Fruit fly (Drosophila melanogaster) whole organism, wandering third instar larva: ENCODE data around the gene CG5835.

Source experiments
- Abd-B ChIP-seq: fragments of >200 bp; optimal IDR thresholded peaks from 2 replicates; lab custom pipeline; 2017; ENCODE audit warnings: missing biosample characterization, missing genetic modification characterization
- CG32264 ChIP-seq: fragments of 200-800 bp; sonication (Bioruptor generic); optimal IDR thresholded peaks from 2 replicates; lab custom pipeline; 2016; ENCODE audit warnings: missing biosample characterization, missing genetic modification characterization
- CG9705 ChIP-seq: fragments of 200-800 bp; sonication (Bioruptor generic); optimal IDR thresholded peaks from 2 replicates; lab custom pipeline; 2018; ENCODE audit warnings: missing biosample characterization, mild to moderate bottlenecking, missing genetic modification characterization
- CrebA ChIP-seq: fragments of 200-800 bp; sonication (Bioruptor generic); optimal IDR thresholded peaks from 2 replicates; lab custom pipeline; 2016; ENCODE audit warnings: missing biosample characterization, mild to moderate bottlenecking, missing genetic modification characterization, borderline replicate concordance
- Dfd ChIP-seq: fragments of >200 bp; optimal IDR thresholded peaks from 2 replicates; lab custom pipeline; 2017; ENCODE audit warnings: missing biosample characterization, missing genetic modification characterization
- Dif ChIP-seq: fragments of 200-275, 200-300 bp; sonication (Bioruptor generic); optimal IDR thresholded peaks from 2 replicates; lab custom pipeline; 2018; ENCODE audit warnings: missing biosample characterization, missing genetic modification characterization; ENCODE audit not compliant: partially characterized antibody
- HLH106 ChIP-seq: fragments of 200-800 bp; optimal IDR thresholded peaks from 3 replicates; lab custom pipeline; 2019; ENCODE audit warnings: missing biosample characterization, mild to moderate bottlenecking, missing genetic modification characterization, moderate library complexity
- Hr78 ChIP-seq: fragments of >200 bp; optimal IDR thresholded peaks from 2 replicates; lab custom pipeline; 2017; ENCODE audit warnings: missing biosample characterization, missing genetic modification characterization
- Hr83 ChIP-seq: fragments of 200-300 bp; sonication (Bioruptor generic); optimal IDR thresholded peaks from 2 replicates; lab custom pipeline; 2016; ENCODE audit warnings: missing biosample characterization, mild to moderate bottlenecking, missing genetic modification characterization, moderate library complexity; ENCODE audit not compliant: poor library complexity, severe bottlenecking
- Jra ChIP-seq: sonication (Bioruptor generic); optimal IDR thresholded peaks from 2 replicates; lab custom pipeline; 2016; ENCODE audit warnings: missing biosample characterization, missing genetic modification characterization
- Mio ChIP-seq: sonication (Bioruptor generic); optimal IDR thresholded peaks from 2 replicates; lab custom pipeline; 2016; ENCODE audit warnings: missing biosample characterization, missing genetic modification characterization
- N ChIP-seq: fragments of >200 bp; optimal IDR thresholded peaks from 2 replicates; lab custom pipeline; 2018; ENCODE audit warnings: missing biosample characterization, missing external identifiers, missing genetic modification characterization
- OdsH ChIP-seq: fragments of 200-800 bp; sonication (Bioruptor generic); optimal IDR thresholded peaks from 2 replicates; lab custom pipeline; 2016; ENCODE audit warnings: missing biosample characterization, mild to moderate bottlenecking, missing genetic modification characterization
- Sp1 ChIP-seq: fragments of 200-800 bp; sonication (Bioruptor generic); optimal IDR thresholded peaks from 3 replicates; lab custom pipeline; 2019; ENCODE audit warnings: missing biosample characterization, mild to moderate bottlenecking, missing genetic modification characterization, moderate library complexity
- br ChIP-seq: fragments of 200-800 bp; sonication (Bioruptor generic); optimal IDR thresholded peaks from 2 replicates; lab custom pipeline; 2016; ENCODE audit warnings: missing biosample characterization, missing genetic modification characterization
- brk ChIP-seq: fragments of 200-800 bp; sonication (Bioruptor generic); optimal IDR thresholded peaks from 2 replicates; lab custom pipeline; 2016; ENCODE audit warnings: missing biosample characterization, mild to moderate bottlenecking, missing genetic modification characterization
- dl ChIP-seq, 2 experiments: fragments of 175-275, 200-275 bp in 1 of 2; fragments of 200-275 bp in 1 of 2; sonication (Bioruptor generic); optimal IDR thresholded peaks; lab custom pipeline; 2018; ENCODE audit warnings: mild to moderate bottlenecking in 2 of 2, missing biosample characterization in 2 of 2, missing genetic modification characterization in 2 of 2, moderate library complexity in 2 of 2; ENCODE audit not compliant: partially characterized antibody in 2 of 2, insufficient read depth in 1 of 2
- dmrt93B ChIP-seq: fragments of 200-800 bp; sonication (Bioruptor generic); optimal IDR thresholded peaks from 2 replicates; lab custom pipeline; 2018; ENCODE audit warnings: missing biosample characterization, mild to moderate bottlenecking, missing genetic modification characterization
- dsf ChIP-seq: sonication (Bioruptor generic); optimal IDR thresholded peaks from 2 replicates; lab custom pipeline; 2016; ENCODE audit warnings: missing biosample characterization, missing genetic modification characterization, borderline replicate concordance
- ey ChIP-seq: fragments of 200-800 bp; sonication (Bioruptor generic); optimal IDR thresholded peaks from 2 replicates; lab custom pipeline; 2016; ENCODE audit warnings: missing biosample characterization, missing genetic modification characterization
- foxo ChIP-seq, 2 experiments: fragments of 200-800 bp; sonication (Bioruptor generic); optimal IDR thresholded peaks; 2 replicates in 1 of 2; 3 replicates in 1 of 2; lab custom pipeline; 2016 to 2017; ENCODE audit warnings: missing biosample characterization in 2 of 2, missing genetic modification characterization in 2 of 2
- fru ChIP-seq: fragments of 200-800 bp; sonication (Bioruptor generic); optimal IDR thresholded peaks from 3 replicates; lab custom pipeline; 2016; ENCODE audit warnings: missing biosample characterization, mild to moderate bottlenecking, missing genetic modification characterization
- h ChIP-seq: fragments of 200-800 bp; sonication (Bioruptor generic); optimal IDR thresholded peaks from 3 replicates; lab custom pipeline; 2016; ENCODE audit warnings: missing biosample characterization, mild to moderate bottlenecking, missing genetic modification characterization
- jim ChIP-seq: fragments of 175-275, 200-325 bp; sonication (Bioruptor generic); optimal IDR thresholded peaks from 2 replicates; lab custom pipeline; 2016; ENCODE audit warnings: missing biosample characterization, mild to moderate bottlenecking, missing genetic modification characterization
- lola ChIP-seq: fragments of >200 bp; optimal IDR thresholded peaks from 2 replicates; lab custom pipeline; 2017; ENCODE audit warnings: missing biosample characterization, missing genetic modification characterization
- pan ChIP-seq: fragments of >200 bp; optimal IDR thresholded peaks from 2 replicates; lab custom pipeline; 2017
- psq ChIP-seq: fragments of 200-800 bp; sonication (Bioruptor generic); optimal IDR thresholded peaks from 3 replicates; lab custom pipeline; 2017; ENCODE audit warnings: missing biosample characterization, mild to moderate bottlenecking, missing genetic modification characterization, moderate library complexity
- rgr ChIP-seq: fragments of 200-800 bp; sonication (Bioruptor generic); optimal IDR thresholded peaks from 3 replicates; lab custom pipeline; 2016; ENCODE audit warnings: missing biosample characterization, mild to moderate bottlenecking, missing genetic modification characterization
- tai ChIP-seq: sonication (Bioruptor generic); optimal IDR thresholded peaks from 2 replicates; lab custom pipeline; 2016; ENCODE audit warnings: missing biosample characterization, missing genetic modification characterization
- usp ChIP-seq: fragments of >200 bp; optimal IDR thresholded peaks from 2 replicates; lab custom pipeline; 2017; ENCODE audit warnings: missing biosample characterization, missing genetic modification characterization
- woc ChIP-seq: sonication (Bioruptor generic); optimal IDR thresholded peaks from 2 replicates; lab custom pipeline; 2016; ENCODE audit warnings: missing biosample characterization, mild to moderate bottlenecking, missing genetic modification characterization

Gene CG5835

DNA sequence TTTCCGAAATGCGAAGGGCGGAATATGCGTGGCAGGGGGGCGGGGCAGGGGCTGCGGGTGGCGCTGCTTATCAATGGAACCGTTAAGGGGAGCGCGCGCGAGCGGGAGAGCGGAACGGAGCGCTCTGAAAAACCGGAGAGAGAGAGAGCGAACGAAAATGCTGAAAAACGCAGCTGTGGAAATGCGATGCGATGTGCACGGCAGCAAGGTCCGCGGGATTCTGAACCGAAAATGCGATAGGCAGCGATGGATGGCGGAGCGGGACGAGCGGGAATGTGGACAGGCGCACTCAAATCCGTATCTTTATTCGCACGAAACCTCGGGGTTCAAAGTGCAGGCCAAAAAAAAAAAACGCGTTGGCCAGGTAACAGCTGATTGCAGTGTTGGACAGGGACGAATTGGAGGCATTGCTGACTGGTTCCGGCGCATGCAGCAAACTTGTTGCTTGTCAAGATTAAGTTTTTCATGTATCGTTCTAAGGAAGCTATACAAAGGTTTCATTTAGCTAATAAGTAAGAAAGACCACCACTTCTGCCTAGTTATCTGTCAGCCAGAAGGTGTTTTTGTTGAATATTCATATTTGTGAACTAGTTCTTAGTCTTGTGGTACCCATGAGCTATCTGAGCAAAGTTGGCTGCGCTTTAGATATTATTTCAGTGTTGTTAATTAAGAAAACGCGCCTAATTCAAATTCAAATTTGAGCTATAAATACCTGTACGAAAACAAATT, 5.8 kb downstream of the CG5835 start, which contains the start of gene Ppcs (continued):
- TF ChIP-seq Hr83 (peak; percentile 22), Abd-B (GFP tag; lab: Kevin White, UChicago) (no peak), Sp1 (peak; percentile 57), h (peak; percentile 85), foxo (GFP tag; optimal IDR thresholded peaks at IDR 0.05; lab: Kevin White, UChicago) (peak in 1 of 2 experiments; percentile 76), br (GFP tag; lab: Kevin White, UChicago) (peak; percentile 77), brk (peak; percentile 51), pan (lab: Kevin White, UChicago) (no peak)

DNA sequence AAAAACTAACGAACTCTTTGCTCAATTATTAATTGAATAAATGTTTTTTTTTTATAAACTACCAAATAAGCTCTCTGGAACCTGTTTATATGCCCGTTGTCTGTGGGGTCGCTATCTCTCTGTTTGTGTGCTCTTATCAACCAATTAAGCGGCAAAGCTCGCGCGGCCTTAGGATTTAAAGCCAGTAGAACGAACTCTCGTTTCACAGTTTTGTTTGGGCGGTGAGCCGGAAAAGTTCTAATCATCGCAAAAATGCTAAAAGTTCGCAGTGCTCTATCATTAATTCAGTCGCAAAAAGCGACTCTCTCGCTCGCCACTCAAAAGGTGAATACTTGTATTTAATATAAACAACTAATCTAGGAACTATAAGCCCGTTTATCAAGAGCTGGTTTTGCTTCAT, 18.5 kb downstream of the CG5835 start, which contains the start of gene Cyp12a4:
TSS of gene Cyp12a4 (plus strand) at position 202 of the 400 bp plus-strand sequence.
- TF ChIP-seq dl (GFP tag; optimal IDR thresholded peaks at IDR 0.05; lab: Kevin White, UChicago; ENCODE audit: insufficient read depth in 1 of 2, partially characterized antibody in 2 of 2) (no peak), jim (GFP tag; lab: Kevin White, UChicago) (no peak), Dfd (GFP tag; lab: Kevin White, UChicago) (no peak), OdsH (GFP tag; lab: Kevin White, UChicago) (no peak)

DNA sequence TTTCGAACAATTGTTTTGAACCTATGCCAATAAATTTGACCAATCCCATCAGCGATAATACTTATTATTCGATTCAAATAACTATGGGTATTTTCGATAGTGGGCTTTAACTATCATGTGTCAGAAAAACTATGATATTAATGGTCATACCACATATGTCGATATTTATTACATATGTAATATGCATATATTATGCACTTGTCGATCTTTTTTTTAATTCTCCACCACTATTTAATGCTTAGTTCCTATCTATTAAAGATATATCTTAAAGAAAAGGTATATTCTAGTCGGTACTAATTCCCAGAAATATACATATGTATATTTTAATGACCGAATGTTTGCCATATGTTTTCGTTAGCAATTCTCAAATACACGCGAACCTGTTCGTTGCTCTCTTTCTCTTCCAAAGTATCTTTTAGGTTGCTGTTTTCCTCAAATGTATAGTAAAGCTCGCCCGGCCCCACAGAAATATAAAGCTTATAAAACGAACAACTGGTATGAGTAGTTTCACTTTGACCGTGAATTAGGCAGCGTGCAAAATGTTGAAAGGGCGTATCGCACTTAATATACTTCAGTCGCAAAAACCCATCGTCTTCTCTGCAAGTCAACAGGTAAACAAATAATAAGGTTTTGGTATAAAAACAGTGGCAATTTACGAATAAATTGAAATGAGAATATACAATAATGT, 21.2 kb downstream of the CG5835 start, which contains the start of gene Cyp12a5:
TSS of gene Cyp12a5 (plus strand) at position 503 of the 688 bp plus-strand sequence.
- TF ChIP-seq lola (GFP tag; lab: Kevin White, UChicago) (no peak), CG9705 (GFP tag; lab: Kevin White, UChicago) (no peak), Hr78 (GFP tag; lab: Kevin White, UChicago) (no peak), fru (GFP tag; lab: Kevin White, UChicago) (peak; percentile 24), pan (lab: Kevin White, UChicago) (no peak), Mio (GFP tag; lab: Kevin White, UChicago) (no peak), OdsH (GFP tag; lab: Kevin White, UChicago) (peak; percentile 41), usp (GFP tag; lab: Kevin White, UChicago) (no peak), foxo (GFP tag; optimal IDR thresholded peaks at IDR 0.05; lab: Kevin White, UChicago) (peak in 1 of 2 experiments; percentile 12), h (peak; percentile 29), dsf (GFP tag; lab: Kevin White, UChicago) (no peak)

DNA sequence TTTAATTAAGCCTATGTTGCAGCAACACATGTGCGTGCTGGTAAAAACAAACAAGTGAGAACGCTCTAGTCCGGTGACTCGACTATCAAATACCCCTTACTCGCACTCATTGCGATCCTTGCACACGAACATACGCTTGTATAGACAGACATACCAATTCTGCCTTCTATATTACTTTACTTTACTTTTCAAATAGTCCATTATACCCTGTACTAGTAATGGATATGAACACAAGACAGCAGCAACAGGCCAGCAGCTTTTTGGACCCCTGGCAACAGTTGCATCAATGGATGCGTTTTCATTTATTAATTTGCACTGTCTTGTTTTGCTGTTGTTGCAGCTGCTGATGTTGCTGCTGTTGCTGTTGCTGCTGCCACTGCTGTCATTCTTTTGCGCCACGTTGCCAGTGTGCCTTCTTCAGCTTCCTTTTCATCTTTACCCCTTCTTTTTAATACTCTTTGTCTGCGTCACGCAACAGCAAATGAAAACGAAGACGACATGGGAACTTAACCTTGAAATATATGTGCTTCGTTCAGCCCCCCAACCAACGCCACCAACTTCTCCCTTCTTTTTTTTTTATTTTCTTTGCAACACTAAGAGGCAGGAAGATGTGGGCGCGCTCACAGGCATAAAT, 34.9 kb downstream of the CG5835 start:
- TF ChIP-seq br (GFP tag; lab: Kevin White, UChicago): peak; percentile 78
- no peak for TF ChIP-seq Dif (GFP tag; lab: Kevin White, UChicago)
- TF ChIP-seq Dfd (GFP tag; lab: Kevin White, UChicago): peak; percentile 32
- TF ChIP-seq foxo (GFP tag; optimal IDR thresholded peaks at IDR 0.05; lab: Kevin White, UChicago): peak in 1 of 2 experiments; percentile 86
- TF ChIP-seq ey: peak; percentile 83
- TF ChIP-seq OdsH (GFP tag; lab: Kevin White, UChicago): peak; percentile 69
- no peak for TF ChIP-seq tai (GFP tag; lab: Kevin White, UChicago)
- TF ChIP-seq HLH106 (tag; lab: Kevin White, UChicago): peak; percentile 77
- peak; percentile 59 for TF ChIP-seq Sp1
- peak; percentile 82 for TF ChIP-seq fru (GFP tag; lab: Kevin White, UChicago)
- peak; percentile 71 for TF ChIP-seq CrebA (GFP tag; lab: Kevin White, UChicago)
- TF ChIP-seq pan (lab: Kevin White, UChicago): peak; percentile 34
- TF ChIP-seq CG9705 (GFP tag; lab: Kevin White, UChicago): no peak
- peak; percentile 75 for TF ChIP-seq rgr (GFP tag; lab: Kevin White, UChicago)
- TF ChIP-seq Mio (GFP tag; lab: Kevin White, UChicago): no peak
- TF ChIP-seq psq: peak; percentile 64
- TF ChIP-seq dmrt93B (GFP tag; lab: Kevin White, UChicago): peak; percentile 59
- TF ChIP-seq Jra: peak; percentile 47
- TF ChIP-seq woc (GFP tag; lab: Kevin White, UChicago): peak; percentile 89
- peak; percentile 80 for TF ChIP-seq h
- no peak for TF ChIP-seq N (GFP tag; lab: Kevin White, UChicago)
- peak; percentile 45 for TF ChIP-seq CG32264 (GFP tag; lab: Kevin White, UChicago)
